Fruit fly (Drosophila melanogaster): ENCODE measurements around the gene nAChRbeta2.

DNA sequence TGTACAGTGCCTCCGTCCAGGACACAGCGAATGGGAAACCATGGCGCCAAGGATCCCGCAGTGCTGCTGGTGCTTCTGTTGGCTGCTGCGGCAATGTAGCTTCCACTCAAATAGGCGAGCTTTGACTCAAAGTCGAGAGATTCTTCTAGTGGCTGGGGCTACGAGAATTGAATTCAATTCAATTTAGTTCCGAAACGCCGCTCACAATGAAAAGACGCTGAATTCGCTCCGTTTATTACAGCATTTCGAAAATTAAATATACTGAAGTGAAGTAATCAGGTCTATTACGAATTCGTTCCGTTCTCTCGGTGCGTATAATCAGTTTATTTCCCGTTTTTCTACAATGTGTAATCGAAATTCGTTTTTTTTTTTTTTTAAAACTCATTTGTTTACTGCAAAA, 33.9 kb upstream of the nAChRbeta2 start:
- no peak for TF ChIP-seq CG15696 (tag; optimal IDR thresholded peaks at IDR 0.05)
- TF ChIP-seq fd102C (GFP tag; optimal IDR thresholded peaks at IDR 0.05), result no peak
- TF ChIP-seq CG3281 (GFP tag; optimal IDR thresholded peaks at IDR 0.05), result no peak
- no peak for TF ChIP-seq D (optimal IDR thresholded peaks at IDR 0.05)
- no peak for TF ChIP-seq D (GFP tag; optimal IDR thresholded peaks at IDR 0.05)
